Fruit fly (Drosophila melanogaster) whole organism, prepupa: ENCODE results near the gene PolD1.

ENCODE experiments used
- Blimp-1 ChIP-seq: fragments of 200-800 bp; sonication (Bioruptor generic); optimal IDR thresholded peaks from 3 replicates; lab custom pipeline; 2017; ENCODE audit warnings: missing biosample characterization, missing genetic modification characterization, mild to moderate bottlenecking, moderate library complexity, missing genetic modification reagents
- CG11902 ChIP-seq: fragments of 200-800 bp; sonication (Bioruptor generic); optimal IDR thresholded peaks from 3 replicates; lab custom pipeline; 2016; ENCODE audit warnings: missing biosample characterization, missing genetic modification characterization
- CG3032 ChIP-seq: fragments of 200-800 bp; optimal IDR thresholded peaks from 2 replicates; lab custom pipeline; 2019; ENCODE audit warnings: missing biosample characterization, mild to moderate bottlenecking, missing genetic modification characterization, moderate library complexity
- CG6808 ChIP-seq: fragments of 200-800 bp; sonication (Bioruptor generic); optimal IDR thresholded peaks from 3 replicates; lab custom pipeline; 2017; ENCODE audit warnings: missing biosample characterization, missing genetic modification characterization, mild to moderate bottlenecking, moderate library complexity, missing genetic modification reagents
- Lpt ChIP-seq: fragments of 200-800 bp; sonication (Bioruptor generic); optimal IDR thresholded peaks from 3 replicates; lab custom pipeline; 2016; ENCODE audit warnings: missing biosample characterization, missing genetic modification characterization
- Smox ChIP-seq: fragments of 200-800 bp; sonication (Bioruptor generic); optimal IDR thresholded peaks from 3 replicates; lab custom pipeline; 2016; ENCODE audit warnings: missing biosample characterization, missing genetic modification characterization
- ss ChIP-seq, 2 experiments: fragments of 200-800 bp; sonication (Bioruptor generic); optimal IDR thresholded peaks; 2 replicates in 1 of 2; 3 replicates in 1 of 2; lab custom pipeline; 2017 to 2018; ENCODE audit warnings: mild to moderate bottlenecking in 2 of 2, missing biosample characterization in 2 of 2, missing genetic modification characterization in 2 of 2, moderate library complexity in 1 of 2
- vri ChIP-seq: fragments of 200-800 bp; sonication (Bioruptor generic); optimal IDR thresholded peaks from 3 replicates; lab custom pipeline; 2016; ENCODE audit warnings: missing biosample characterization, mild to moderate bottlenecking, missing genetic modification characterization

DNA sequence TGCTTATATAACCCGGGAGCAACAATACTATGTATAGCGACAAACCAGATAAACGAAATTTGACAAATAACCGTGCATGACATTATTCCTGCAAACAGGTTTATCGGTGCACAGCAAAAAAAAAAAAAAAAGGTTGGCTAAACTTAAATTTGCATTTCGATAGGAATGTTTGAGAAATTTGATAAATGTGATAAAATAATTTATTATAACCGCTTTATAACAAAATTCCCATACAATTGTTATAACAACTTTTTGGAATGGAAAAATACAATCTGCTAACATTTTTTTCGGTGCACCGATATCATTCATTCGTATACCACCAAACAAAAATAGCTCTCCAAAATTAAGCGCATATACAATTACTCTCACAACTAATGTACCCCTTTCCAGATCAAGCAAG lies 10.1 kb downstream of the PolD1 start:
- TF ChIP-seq Blimp-1 (GFP tag; lab: Kevin White, UChicago) (no peak), vri (GFP tag; lab: Kevin White, UChicago) (peak; percentile 90), Lpt (peak; percentile 24), CG6808 (GFP tag; lab: Kevin White, UChicago) (no peak), ss (GFP tag; optimal IDR thresholded peaks at IDR 0.05; lab: Kevin White, UChicago) (no peak), Smox (GFP tag; lab: Kevin White, UChicago) (peak; percentile 70), CG3032 (tag; lab: Kevin White, UChicago) (no peak), CG11902 (peak; percentile 18)
